Worm (Caenorhabditis elegans) whole organism, late embryonic: ENCODE measurements around the gene F21A3.2.

Source experiments
- C08G9.2 ChIP-seq: sonication (generic microtip); optimal IDR thresholded peaks from 2 replicates; lab custom pipeline; 2016; ENCODE audit warnings: mild to moderate bottlenecking, missing genetic modification characterization, moderate library complexity, missing compliant biosample characterization
- C38D4.7 ChIP-seq: fragments of 200-800 bp; sonication (Bioruptor generic); optimal IDR thresholded peaks from 2 replicates; lab custom pipeline; 2018; ENCODE audit warnings: mild to moderate bottlenecking, missing genetic modification characterization, moderate library complexity, missing compliant biosample characterization
- F13H6.1 ChIP-seq: sonication (generic microtip); optimal IDR thresholded peaks from 2 replicates; lab custom pipeline; 2016; ENCODE audit warnings: missing genetic modification characterization, missing compliant biosample characterization
- T23F11.4 ChIP-seq: fragments of 200-800 bp; sonication (Bioruptor generic); optimal IDR thresholded peaks from 2 replicates; lab custom pipeline; 2018; ENCODE audit warnings: mild to moderate bottlenecking, missing genetic modification characterization, missing compliant biosample characterization
- Y22D7AL.16 ChIP-seq: sonication (generic microtip); optimal IDR thresholded peaks from 2 replicates; lab custom pipeline; 2016; ENCODE audit warnings: missing genetic modification characterization, missing compliant biosample characterization
- ahr-1 ChIP-seq: sonication (generic microtip); optimal IDR thresholded peaks from 2 replicates; lab custom pipeline; 2016; ENCODE audit warnings: missing genetic modification characterization, missing compliant biosample characterization
- ama-1 ChIP-seq: fragments of 150-350 bp; optimal IDR thresholded peaks from 2 replicates; lab custom pipeline; 2014
- ceh-14 ChIP-seq: sonication (generic microtip); optimal IDR thresholded peaks from 2 replicates; lab custom pipeline; 2016; ENCODE audit warnings: missing genotype, missing genetic modification characterization, missing compliant biosample characterization
- ceh-19 ChIP-seq: fragments of 200-800 bp; sonication (Bioruptor generic); optimal IDR thresholded peaks from 2 replicates; lab custom pipeline; 2018; ENCODE audit warnings: mild to moderate bottlenecking, missing genetic modification characterization, missing compliant biosample characterization
- ceh-24 ChIP-seq: sonication (generic microtip); optimal IDR thresholded peaks from 2 replicates; lab custom pipeline; 2016; ENCODE audit warnings: mild to moderate bottlenecking, missing genetic modification characterization, missing compliant biosample characterization
- ceh-30 ChIP-seq: fragments of 150-350 bp; optimal IDR thresholded peaks from 2 replicates; lab custom pipeline; 2014; ENCODE audit warnings: missing biosample characterization, missing genetic modification characterization
- ceh-31 ChIP-seq: sonication (generic microtip); optimal IDR thresholded peaks from 2 replicates; lab custom pipeline; 2016; ENCODE audit warnings: missing genetic modification characterization, missing compliant biosample characterization
- ceh-34 ChIP-seq: sonication (generic microtip); optimal IDR thresholded peaks from 2 replicates; lab custom pipeline; 2016; ENCODE audit warnings: mild to moderate bottlenecking, missing genetic modification characterization, missing compliant biosample characterization
- ceh-45 ChIP-seq: fragments of 200-800 bp; sonication (Bioruptor generic); IDR thresholded peaks from 2 replicates; pipeline ENCODE4 v1.3.6; 2022; ENCODE audit warnings: missing genetic modification reagents, missing genetic modification characterization, missing compliant biosample characterization
- ceh-48 ChIP-seq: sonication (generic microtip); optimal IDR thresholded peaks from 2 replicates; lab custom pipeline; 2016; ENCODE audit warnings: missing genetic modification characterization, inconsistent platforms, missing compliant biosample characterization
- ceh-9 ChIP-seq: sonication (generic microtip); optimal IDR thresholded peaks from 2 replicates; lab custom pipeline; 2016; ENCODE audit warnings: mild to moderate bottlenecking, missing genetic modification characterization, inconsistent platforms, missing compliant biosample characterization
- dmd-4 ChIP-seq: sonication (generic microtip); optimal IDR thresholded peaks from 2 replicates; lab custom pipeline; 2016; ENCODE audit warnings: borderline replicate concordance, missing genetic modification characterization, missing compliant biosample characterization
- elt-4 ChIP-seq: sonication (generic microtip); optimal IDR thresholded peaks from 2 replicates; lab custom pipeline; 2016; ENCODE audit warnings: missing genetic modification characterization, missing compliant biosample characterization
- ets-4 ChIP-seq: sonication (generic microtip); optimal IDR thresholded peaks from 2 replicates; lab custom pipeline; 2016; ENCODE audit warnings: missing genetic modification characterization, missing compliant biosample characterization
- eyg-1 ChIP-seq: sonication (generic microtip); optimal IDR thresholded peaks from 2 replicates; lab custom pipeline; 2016; ENCODE audit warnings: missing genotype, missing genetic modification characterization, missing compliant biosample characterization
- fax-1 ChIP-seq: sonication (generic microtip); optimal IDR thresholded peaks from 2 replicates; lab custom pipeline; 2016; ENCODE audit warnings: missing genotype, missing genetic modification characterization, missing compliant biosample characterization
- fkh-10 ChIP-seq: fragments of 150-350 bp; optimal IDR thresholded peaks from 2 replicates; lab custom pipeline; 2014; ENCODE audit warnings: missing biosample characterization, missing genetic modification reagents, missing genetic modification characterization
- fkh-6 ChIP-seq: sonication (generic microtip); optimal IDR thresholded peaks from 2 replicates; lab custom pipeline; 2016; ENCODE audit warnings: missing genetic modification characterization, missing compliant biosample characterization
- hlh-13 ChIP-seq: fragments of 200-800 bp; sonication (Bioruptor generic); optimal IDR thresholded peaks from 2 replicates; lab custom pipeline; 2018; ENCODE audit warnings: mild to moderate bottlenecking, missing genetic modification characterization, missing compliant biosample characterization
- hlh-15 ChIP-seq: sonication (generic microtip); optimal IDR thresholded peaks from 2 replicates; lab custom pipeline; 2016; ENCODE audit warnings: missing genetic modification characterization, missing compliant biosample characterization
- hlh-6 ChIP-seq: sonication (generic microtip); optimal IDR thresholded peaks from 2 replicates; lab custom pipeline; 2016; ENCODE audit warnings: missing genotype, missing genetic modification characterization, missing compliant biosample characterization
- hlh-8 ChIP-seq: sonication (generic microtip); optimal IDR thresholded peaks from 2 replicates; lab custom pipeline; 2016; ENCODE audit warnings: missing genotype, missing genetic modification characterization, missing compliant biosample characterization
- madf-2 ChIP-seq: sonication (generic microtip); optimal IDR thresholded peaks from 2 replicates; lab custom pipeline; 2017; ENCODE audit warnings: missing genetic modification characterization, missing compliant biosample characterization
- mec-3 ChIP-seq: sonication (generic microtip); optimal IDR thresholded peaks from 2 replicates; lab custom pipeline; 2016; ENCODE audit warnings: borderline replicate concordance, missing genetic modification characterization, missing compliant biosample characterization
- nhr-11 ChIP-seq: fragments of 150-350 bp; optimal IDR thresholded peaks from 2 replicates; lab custom pipeline; 2014; ENCODE audit warnings: missing biosample characterization, missing genetic modification characterization
- npax-4 ChIP-seq: sonication (generic microtip); optimal IDR thresholded peaks from 2 replicates; lab custom pipeline; 2016; ENCODE audit warnings: missing genetic modification characterization, missing compliant biosample characterization
- odd-2 ChIP-seq: sonication (generic microtip); optimal IDR thresholded peaks from 2 replicates; lab custom pipeline; 2017; ENCODE audit warnings: antibody characterized with exemption, mild to moderate bottlenecking, missing genetic modification characterization, missing compliant biosample characterization
- pag-3 ChIP-seq: sonication (generic microtip); optimal IDR thresholded peaks from 2 replicates; lab custom pipeline; 2016; ENCODE audit warnings: missing compliant biosample characterization, missing genetic modification characterization, borderline replicate concordance
- pat-9 ChIP-seq: fragments of 200-800 bp; sonication (Bioruptor generic); optimal IDR thresholded peaks from 2 replicates; lab custom pipeline; 2018; ENCODE audit warnings: mild to moderate bottlenecking, missing genetic modification characterization, moderate library complexity, missing compliant biosample characterization
- pax-1 ChIP-seq: fragments of 150-350 bp; optimal IDR thresholded peaks from 2 replicates; lab custom pipeline; 2014; ENCODE audit warnings: missing biosample characterization, missing genetic modification characterization
- pha-2 ChIP-seq: sonication (generic microtip); optimal IDR thresholded peaks from 2 replicates; lab custom pipeline; 2017; ENCODE audit warnings: mild to moderate bottlenecking, missing genetic modification characterization, missing compliant biosample characterization
- pros-1 ChIP-seq: fragments of 150-350 bp; optimal IDR thresholded peaks from 2 replicates; lab custom pipeline; 2014; ENCODE audit warnings: missing biosample characterization, missing genetic modification reagents, missing genetic modification characterization
- rnt-1 ChIP-seq: sonication (generic microtip); optimal IDR thresholded peaks from 2 replicates; lab custom pipeline; 2016; ENCODE audit warnings: missing genetic modification characterization, missing compliant biosample characterization
- sdc-2 ChIP-seq: sonication (generic microtip); optimal IDR thresholded peaks from 2 replicates; lab custom pipeline; 2016; ENCODE audit warnings: missing genotype, missing genetic modification characterization, missing compliant biosample characterization
- sox-2 ChIP-seq: fragments of 200-800 bp; sonication (Bioruptor generic); IDR thresholded peaks from 2 replicates; pipeline ENCODE4 v1.3.6; 2022; ENCODE audit warnings: missing genetic modification reagents, missing genetic modification characterization, missing compliant biosample characterization
- sox-4 ChIP-seq: sonication (generic microtip); optimal IDR thresholded peaks from 2 replicates; lab custom pipeline; 2017; ENCODE audit warnings: mild to moderate bottlenecking, missing genetic modification characterization, inconsistent platforms, missing compliant biosample characterization
- tbx-2 ChIP-seq: sonication (generic microtip); optimal IDR thresholded peaks from 2 replicates; lab custom pipeline; 2016; ENCODE audit warnings: missing genetic modification characterization, missing compliant biosample characterization
- ttx-3 ChIP-seq: sonication (generic microtip); optimal IDR thresholded peaks from 2 replicates; lab custom pipeline; 2016; ENCODE audit warnings: missing genetic modification reagents, missing genetic modification characterization, missing compliant biosample characterization
- unc-3 ChIP-seq, 2 experiments: fragments of 200-800 bp in 1 of 2; sonication (Bioruptor generic) in 1 of 2; sonication (generic microtip) in 1 of 2; conservative IDR thresholded peaks in 1 of 2; optimal IDR thresholded peaks in 1 of 2; 2 replicates each; pipeline versions ENCODE4 v1.3.6 to Lab custom; 2016 to 2022; ENCODE audit warnings: missing compliant biosample characterization in 2 of 2, missing genetic modification characterization in 2 of 2, missing genetic modification reagents in 1 of 2
- unc-42 ChIP-seq: sonication (generic microtip); optimal IDR thresholded peaks from 2 replicates; lab custom pipeline; 2016; ENCODE audit warnings: missing genotype, missing genetic modification characterization, missing compliant biosample characterization
- unc-86 ChIP-seq: sonication (generic microtip); optimal IDR thresholded peaks from 2 replicates; lab custom pipeline; 2016; ENCODE audit warnings: missing genetic modification characterization, missing compliant biosample characterization
- zip-5 ChIP-seq: sonication (generic microtip); optimal IDR thresholded peaks from 2 replicates; lab custom pipeline; 2016; ENCODE audit warnings: missing genetic modification characterization, missing compliant biosample characterization
- ztf-16 ChIP-seq: sonication (generic microtip); optimal IDR thresholded peaks from 2 replicates; lab custom pipeline; 2017; ENCODE audit warnings: missing genetic modification characterization, missing compliant biosample characterization

F21A3.2 gene

DNA sequence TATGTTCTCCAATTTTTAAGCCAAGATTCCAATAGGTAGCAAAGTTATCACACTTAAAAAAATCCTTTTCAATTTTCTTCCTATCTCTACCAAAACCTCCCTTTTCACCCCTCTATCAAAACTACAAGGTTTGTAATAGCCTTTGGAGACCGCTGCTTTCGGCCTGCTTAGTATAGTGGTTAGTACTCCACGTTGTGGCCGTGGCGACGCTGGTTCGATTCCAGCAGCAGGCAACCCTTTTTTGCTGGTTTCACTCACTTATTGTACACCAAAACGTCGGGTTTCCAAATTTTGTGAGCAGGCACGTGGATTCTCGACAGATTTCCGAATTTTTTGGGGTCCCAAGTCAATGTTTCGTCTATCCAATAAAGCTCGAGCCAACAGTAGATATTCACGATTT lies 20.1 kb upstream of the F21A3.2 start (continued):
- TF ChIP-seq hlh-15 (peak; percentile 15), fkh-6 (tag; lab: Kevin White, UChicago) (no peak), pag-3 (tag; lab: Kevin White, UChicago) (no peak), rnt-1 (peak; percentile 13), elt-4 (tag; lab: Kevin White, UChicago) (no peak), ceh-34 (no peak), ceh-30 (tag; lab: Kevin White, UChicago) (no peak), ztf-16 (tag; lab: Kevin White, UChicago) (no peak), sox-4 (tag; lab: Kevin White, UChicago) (peak; percentile 44), zip-5 (tag; lab: Kevin White, UChicago) (no peak), fax-1 (tag; lab: Kevin White, UChicago) (no peak), ceh-45 (GFP tag; lab: Robert Waterston, UW) (0 out of 2 replicates have a peak, but pooled peaks have one; percentile 41), madf-2 (tag; lab: Kevin White, UChicago) (no peak), ceh-48 (tag; lab: Kevin White, UChicago) (no peak), npax-4 (peak; percentile 6), Y22D7AL.16 (tag; lab: Kevin White, UChicago) (peak; percentile 22)

DNA sequence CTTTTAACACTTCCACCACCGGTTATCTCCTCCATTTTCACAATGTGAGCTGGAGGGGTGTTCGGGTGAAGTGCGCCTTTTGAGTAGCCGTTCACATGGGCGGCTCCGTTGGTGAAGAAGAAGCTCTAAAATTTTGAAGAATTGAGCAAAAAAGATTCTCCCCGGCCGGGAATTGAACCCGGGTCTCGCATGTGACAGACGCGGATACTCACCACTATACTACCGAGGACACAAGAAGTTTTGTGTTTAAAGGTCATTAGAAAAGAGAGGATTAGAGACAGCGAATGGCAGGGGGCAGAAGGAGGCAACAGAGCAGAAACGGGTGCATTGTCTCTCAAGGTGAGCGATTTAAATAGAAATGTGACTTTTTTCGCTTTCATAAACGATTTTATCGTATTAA lies 17.9 kb upstream of the F21A3.2 start:
- peak; percentile 79 for TF ChIP-seq rnt-1
- TF ChIP-seq unc-42 = peak; percentile 43
- no peak for TF ChIP-seq elt-4 (tag; lab: Kevin White, UChicago)
- peak; percentile 81 for TF ChIP-seq Y22D7AL.16 (tag; lab: Kevin White, UChicago)
- TF ChIP-seq ztf-16 (tag; lab: Kevin White, UChicago) = peak; percentile 79
- peak; percentile 79 for TF ChIP-seq sdc-2 (tag; lab: Kevin White, UChicago)
- TF ChIP-seq unc-86 (tag; lab: Kevin White, UChicago) = peak; percentile 73
- TF ChIP-seq ceh-14 = peak; percentile 84
- peak; percentile 71 for TF ChIP-seq ceh-31 (tag; lab: Kevin White, UChicago)
- TF ChIP-seq ets-4 (tag; lab: Kevin White, UChicago) = peak; percentile 9
- peak; percentile 68 for TF ChIP-seq ceh-48 (tag; lab: Kevin White, UChicago)
- TF ChIP-seq pha-2 (tag; lab: Kevin White, UChicago) = peak; percentile 84
- TF ChIP-seq fkh-10 (GFP tag; lab: Kevin White, UChicago) = peak; percentile 46
- TF ChIP-seq pat-9 (tag; lab: Kevin White, UChicago) = peak; percentile 75
- TF ChIP-seq ama-1 (lab: Kevin White, UChicago) = no peak
- no peak for TF ChIP-seq nhr-11
- TF ChIP-seq hlh-8 (tag; lab: Kevin White, UChicago) = peak; percentile 55
- TF ChIP-seq ahr-1 = peak; percentile 14
- TF ChIP-seq hlh-15 = peak; percentile 54
- peak; percentile 68 for TF ChIP-seq unc-3 (GFP tag; conservative IDR thresholded peaks at IDR 0.05; lab: Robert Waterston, UW)
- peak; percentile 53 for TF ChIP-seq unc-3 (tag; optimal IDR thresholded peaks at IDR 0.05; lab: Kevin White, UChicago)
- TF ChIP-seq hlh-6 (tag; lab: Kevin White, UChicago) = peak; percentile 91
- peak; percentile 28 for TF ChIP-seq zip-5 (tag; lab: Kevin White, UChicago)
- TF ChIP-seq F13H6.1 = peak; percentile 74
- no peak for TF ChIP-seq pros-1 (tag; lab: Kevin White, UChicago)
- peak; percentile 28 for TF ChIP-seq ceh-24 (tag; lab: Kevin White, UChicago)
- peak; percentile 70 for TF ChIP-seq ttx-3 (tag; lab: Kevin White, UChicago)
- TF ChIP-seq ceh-30 (tag; lab: Kevin White, UChicago) = peak; percentile 49
- peak; percentile 79 for TF ChIP-seq T23F11.4 (GFP tag; lab: Kevin White, UChicago)
- peak; percentile 12 for TF ChIP-seq ceh-9 (tag; lab: Kevin White, UChicago)
- TF ChIP-seq C38D4.7 (GFP tag; lab: Kevin White, UChicago) = peak; percentile 81
- TF ChIP-seq mec-3 (tag; lab: Kevin White, UChicago) = peak; percentile 33
- TF ChIP-seq eyg-1 (tag; lab: Kevin White, UChicago) = peak; percentile 71
- peak; percentile 74 for TF ChIP-seq dmd-4
- peak; percentile 68 for TF ChIP-seq npax-4
- peak; percentile 33 for TF ChIP-seq odd-2 (tag; lab: Kevin White, UChicago)
- peak; percentile 76 for TF ChIP-seq hlh-13 (GFP tag; lab: Kevin White, UChicago)
- TF ChIP-seq ceh-19 (GFP tag; lab: Kevin White, UChicago) = peak; percentile 84
- peak; percentile 67; the same call in 1 of the 2 replicates for TF ChIP-seq sox-2 (GFP tag; lab: Robert Waterston, UW)
- TF ChIP-seq C08G9.2 = peak; percentile 79
- TF ChIP-seq pag-3 (tag; lab: Kevin White, UChicago) = peak; percentile 17
- TF ChIP-seq ceh-45 (GFP tag; lab: Robert Waterston, UW) = peak; percentile 79; the same call in 1 of the 2 replicates
- no peak for TF ChIP-seq pax-1 (tag; lab: Kevin White, UChicago)
- peak; percentile 90 for TF ChIP-seq fkh-6 (tag; lab: Kevin White, UChicago)
- TF ChIP-seq tbx-2 (tag; lab: Kevin White, UChicago) = peak; percentile 73
